Fruit fly (Drosophila melanogaster) whole organism, wandering third instar larva: ENCODE measurements around the gene CG15431.

Experiments
- Abd-B ChIP-seq: fragments of >200 bp; optimal IDR thresholded peaks from 2 replicates; lab custom pipeline; 2017; ENCODE audit warnings: missing biosample characterization, missing genetic modification characterization
- CG32264 ChIP-seq: fragments of 200-800 bp; sonication (Bioruptor generic); optimal IDR thresholded peaks from 2 replicates; lab custom pipeline; 2016; ENCODE audit warnings: missing biosample characterization, missing genetic modification characterization
- CG9705 ChIP-seq: fragments of 200-800 bp; sonication (Bioruptor generic); optimal IDR thresholded peaks from 2 replicates; lab custom pipeline; 2018; ENCODE audit warnings: missing biosample characterization, mild to moderate bottlenecking, missing genetic modification characterization
- CrebA ChIP-seq: fragments of 200-800 bp; sonication (Bioruptor generic); optimal IDR thresholded peaks from 2 replicates; lab custom pipeline; 2016; ENCODE audit warnings: missing biosample characterization, mild to moderate bottlenecking, missing genetic modification characterization, borderline replicate concordance
- Dfd ChIP-seq: fragments of >200 bp; optimal IDR thresholded peaks from 2 replicates; lab custom pipeline; 2017; ENCODE audit warnings: missing biosample characterization, missing genetic modification characterization
- Dif ChIP-seq: fragments of 200-275, 200-300 bp; sonication (Bioruptor generic); optimal IDR thresholded peaks from 2 replicates; lab custom pipeline; 2018; ENCODE audit warnings: missing biosample characterization, missing genetic modification characterization; ENCODE audit not compliant: partially characterized antibody
- GATAd ChIP-seq: sonication (Bioruptor generic); optimal IDR thresholded peaks from 2 replicates; lab custom pipeline; 2016; ENCODE audit warnings: missing biosample characterization, missing genetic modification characterization
- HLH106 ChIP-seq: fragments of 200-800 bp; optimal IDR thresholded peaks from 3 replicates; lab custom pipeline; 2019; ENCODE audit warnings: missing biosample characterization, mild to moderate bottlenecking, missing genetic modification characterization, moderate library complexity
- Hnf4 ChIP-seq: fragments of 200-800 bp; sonication (Bioruptor generic); optimal IDR thresholded peaks from 2 replicates; lab custom pipeline; 2016; ENCODE audit warnings: missing biosample characterization, mild to moderate bottlenecking, missing genetic modification characterization
- Hr78 ChIP-seq: fragments of >200 bp; optimal IDR thresholded peaks from 2 replicates; lab custom pipeline; 2017; ENCODE audit warnings: missing biosample characterization, missing genetic modification characterization
- Hr83 ChIP-seq: fragments of 200-300 bp; sonication (Bioruptor generic); optimal IDR thresholded peaks from 2 replicates; lab custom pipeline; 2016; ENCODE audit warnings: missing biosample characterization, mild to moderate bottlenecking, missing genetic modification characterization, moderate library complexity; ENCODE audit not compliant: poor library complexity, severe bottlenecking
- Jra ChIP-seq: sonication (Bioruptor generic); optimal IDR thresholded peaks from 2 replicates; lab custom pipeline; 2016; ENCODE audit warnings: missing biosample characterization, missing genetic modification characterization
- Mio ChIP-seq: sonication (Bioruptor generic); optimal IDR thresholded peaks from 2 replicates; lab custom pipeline; 2016; ENCODE audit warnings: missing biosample characterization, missing genetic modification characterization
- Myc ChIP-seq: fragments of >200 bp; optimal IDR thresholded peaks from 2 replicates; lab custom pipeline; 2017
- N ChIP-seq: fragments of >200 bp; optimal IDR thresholded peaks from 2 replicates; lab custom pipeline; 2018; ENCODE audit warnings: missing biosample characterization, missing external identifiers, missing genetic modification characterization
- OdsH ChIP-seq: fragments of 200-800 bp; sonication (Bioruptor generic); optimal IDR thresholded peaks from 2 replicates; lab custom pipeline; 2016; ENCODE audit warnings: missing biosample characterization, mild to moderate bottlenecking, missing genetic modification characterization
- Rel ChIP-seq, 2 experiments: fragments of 200-800 bp; sonication (Bioruptor generic) in 1 of 2; optimal IDR thresholded peaks; 2 replicates in 1 of 2; 3 replicates in 1 of 2; lab custom pipeline; 2016 to 2019; ENCODE audit warnings: mild to moderate bottlenecking in 2 of 2, missing biosample characterization in 2 of 2, missing genetic modification characterization in 2 of 2, moderate library complexity in 1 of 2
- Sp1 ChIP-seq: fragments of 200-800 bp; sonication (Bioruptor generic); optimal IDR thresholded peaks from 3 replicates; lab custom pipeline; 2019; ENCODE audit warnings: missing biosample characterization, mild to moderate bottlenecking, missing genetic modification characterization, moderate library complexity
- Vsx2 ChIP-seq: fragments of 200-300, 225-300 bp; sonication (Bioruptor generic); optimal IDR thresholded peaks from 2 replicates; lab custom pipeline; 2018; ENCODE audit warnings: missing biosample characterization, missing genetic modification characterization; ENCODE audit not compliant: partially characterized antibody
- br ChIP-seq: fragments of 200-800 bp; sonication (Bioruptor generic); optimal IDR thresholded peaks from 2 replicates; lab custom pipeline; 2016; ENCODE audit warnings: missing biosample characterization, missing genetic modification characterization
- brk ChIP-seq: fragments of 200-800 bp; sonication (Bioruptor generic); optimal IDR thresholded peaks from 2 replicates; lab custom pipeline; 2016; ENCODE audit warnings: missing biosample characterization, mild to moderate bottlenecking, missing genetic modification characterization
- dmrt93B ChIP-seq: fragments of 200-800 bp; sonication (Bioruptor generic); optimal IDR thresholded peaks from 2 replicates; lab custom pipeline; 2018; ENCODE audit warnings: missing biosample characterization, mild to moderate bottlenecking, missing genetic modification characterization
- dsf ChIP-seq: sonication (Bioruptor generic); optimal IDR thresholded peaks from 2 replicates; lab custom pipeline; 2016; ENCODE audit warnings: missing biosample characterization, missing genetic modification characterization, borderline replicate concordance
- ey ChIP-seq: fragments of 200-800 bp; sonication (Bioruptor generic); optimal IDR thresholded peaks from 2 replicates; lab custom pipeline; 2016; ENCODE audit warnings: missing biosample characterization, missing genetic modification characterization
- foxo ChIP-seq, 2 experiments: fragments of 200-800 bp; sonication (Bioruptor generic); optimal IDR thresholded peaks; 2 replicates in 1 of 2; 3 replicates in 1 of 2; lab custom pipeline; 2016 to 2017; ENCODE audit warnings: missing biosample characterization in 2 of 2, missing genetic modification characterization in 2 of 2
- fru ChIP-seq: fragments of 200-800 bp; sonication (Bioruptor generic); optimal IDR thresholded peaks from 3 replicates; lab custom pipeline; 2016; ENCODE audit warnings: missing biosample characterization, mild to moderate bottlenecking, missing genetic modification characterization
- h ChIP-seq: fragments of 200-800 bp; sonication (Bioruptor generic); optimal IDR thresholded peaks from 3 replicates; lab custom pipeline; 2016; ENCODE audit warnings: missing biosample characterization, mild to moderate bottlenecking, missing genetic modification characterization
- jim ChIP-seq: fragments of 175-275, 200-325 bp; sonication (Bioruptor generic); optimal IDR thresholded peaks from 2 replicates; lab custom pipeline; 2016; ENCODE audit warnings: missing biosample characterization, mild to moderate bottlenecking, missing genetic modification characterization
- lola ChIP-seq: fragments of >200 bp; optimal IDR thresholded peaks from 2 replicates; lab custom pipeline; 2017; ENCODE audit warnings: missing biosample characterization, missing genetic modification characterization
- pan ChIP-seq: fragments of >200 bp; optimal IDR thresholded peaks from 2 replicates; lab custom pipeline; 2017
- psq ChIP-seq: fragments of 200-800 bp; sonication (Bioruptor generic); optimal IDR thresholded peaks from 3 replicates; lab custom pipeline; 2017; ENCODE audit warnings: missing biosample characterization, mild to moderate bottlenecking, missing genetic modification characterization, moderate library complexity
- rgr ChIP-seq: fragments of 200-800 bp; sonication (Bioruptor generic); optimal IDR thresholded peaks from 3 replicates; lab custom pipeline; 2016; ENCODE audit warnings: missing biosample characterization, mild to moderate bottlenecking, missing genetic modification characterization
- sage ChIP-seq: fragments of 200-800 bp; sonication (Bioruptor generic); optimal IDR thresholded peaks from 2 replicates; lab custom pipeline; 2016; ENCODE audit warnings: missing biosample characterization, mild to moderate bottlenecking, missing genetic modification characterization
- sv ChIP-seq: fragments of 200-800 bp; sonication (Bioruptor generic); optimal IDR thresholded peaks from 3 replicates; lab custom pipeline; 2016; ENCODE audit warnings: missing biosample characterization, missing genetic modification characterization
- tai ChIP-seq: sonication (Bioruptor generic); optimal IDR thresholded peaks from 2 replicates; lab custom pipeline; 2016; ENCODE audit warnings: missing biosample characterization, missing genetic modification characterization
- usp ChIP-seq: fragments of >200 bp; optimal IDR thresholded peaks from 2 replicates; lab custom pipeline; 2017; ENCODE audit warnings: missing biosample characterization, missing genetic modification characterization
- woc ChIP-seq: sonication (Bioruptor generic); optimal IDR thresholded peaks from 2 replicates; lab custom pipeline; 2016; ENCODE audit warnings: missing biosample characterization, mild to moderate bottlenecking, missing genetic modification characterization

The CG15431 gene

dm6 chr2L:4403013-4403604 is 38.0 kb downstream of the CG15431 start, which contains the start of gene Dim1:
TSS of gene Dim1 (plus strand) at chr2L:4403251.
- TF ChIP-seq Hr78 (GFP tag; lab: Kevin White, UChicago): no peak
- TF ChIP-seq CrebA (GFP tag; lab: Kevin White, UChicago): no peak
- TF ChIP-seq brk (GFP tag; lab: Kevin White, UChicago): no peak
- no peak for TF ChIP-seq GATAd
- TF ChIP-seq dsf (GFP tag; lab: Kevin White, UChicago): no peak
- no peak for TF ChIP-seq Rel (GFP tag; optimal IDR thresholded peaks at IDR 0.05; lab: Kevin White, UChicago)
- TF ChIP-seq Rel (tag; optimal IDR thresholded peaks at IDR 0.05; lab: Kevin White, UChicago): peak; percentile 84
- TF ChIP-seq Hnf4 (GFP tag; lab: Kevin White, UChicago): no peak
- TF ChIP-seq h: no peak
- TF ChIP-seq br: no peak
- no peak for TF ChIP-seq tai
- peak; percentile 35 for TF ChIP-seq CG9705 (GFP tag; lab: Kevin White, UChicago)
- TF ChIP-seq Sp1 (GFP tag; lab: Kevin White, UChicago): no peak
- TF ChIP-seq Hr83: peak; percentile 35
- TF ChIP-seq Mio (GFP tag; lab: Kevin White, UChicago): no peak
- TF ChIP-seq OdsH (GFP tag; lab: Kevin White, UChicago): no peak
- TF ChIP-seq woc (GFP tag; lab: Kevin White, UChicago): no peak
- no peak for TF ChIP-seq pan (lab: Kevin White, UChicago)
- TF ChIP-seq rgr (GFP tag; lab: Kevin White, UChicago): no peak
- TF ChIP-seq Myc (lab: Kevin White, UChicago): no peak
- no peak for TF ChIP-seq Vsx2
- no peak for TF ChIP-seq foxo (GFP tag; optimal IDR thresholded peaks at IDR 0.05; lab: Kevin White, UChicago)

dm6 chr2L:4400653-4401052 is 40.4 kb downstream of the CG15431 start, which contains the start of gene CG33003:
TSS of gene CG33003 (plus strand) at chr2L:4400953.
- no peak for TF ChIP-seq Hr78 (GFP tag; lab: Kevin White, UChicago)
- TF ChIP-seq CrebA (GFP tag; lab: Kevin White, UChicago): no peak
- no peak for TF ChIP-seq fru (GFP tag; lab: Kevin White, UChicago)
- no peak for TF ChIP-seq h
- TF ChIP-seq HLH106 (tag; lab: Kevin White, UChicago): no peak
- TF ChIP-seq Jra (GFP tag; lab: Kevin White, UChicago): no peak
- TF ChIP-seq ey (GFP tag; lab: Kevin White, UChicago): no peak
- no peak for TF ChIP-seq sage (GFP tag; lab: Kevin White, UChicago)
- no peak for TF ChIP-seq rgr (GFP tag; lab: Kevin White, UChicago)
- TF ChIP-seq jim: no peak
- TF ChIP-seq OdsH (GFP tag; lab: Kevin White, UChicago): no peak
- no peak for TF ChIP-seq N (GFP tag; lab: Kevin White, UChicago)
- no peak for TF ChIP-seq sv (GFP tag; lab: Kevin White, UChicago)
- TF ChIP-seq Rel (GFP tag; optimal IDR thresholded peaks at IDR 0.05; lab: Kevin White, UChicago): no peak
- TF ChIP-seq Rel (tag; optimal IDR thresholded peaks at IDR 0.05; lab: Kevin White, UChicago): no peak
- TF ChIP-seq brk (GFP tag; lab: Kevin White, UChicago): no peak
- TF ChIP-seq dsf (GFP tag; lab: Kevin White, UChicago): no peak
- no peak for TF ChIP-seq Vsx2

- TF ChIP-seq sage (GFP tag; lab: Kevin White, UChicago) (no peak), usp (GFP tag; lab: Kevin White, UChicago) (no peak), Hr83 (no peak), fru (GFP tag; lab: Kevin White, UChicago) (no peak), jim (no peak), CrebA (GFP tag; lab: Kevin White, UChicago) (no peak), HLH106 (tag; lab: Kevin White, UChicago) (peak; percentile 52), foxo (GFP tag; optimal IDR thresholded peaks at IDR 0.05; lab: Kevin White, UChicago) (no peak), OdsH (GFP tag; lab: Kevin White, UChicago) (peak; percentile 30), Abd-B (GFP tag; lab: Kevin White, UChicago) (no peak), h (no peak), Myc (lab: Kevin White, UChicago) (peak; percentile 71), Dif (GFP tag; lab: Kevin White, UChicago) (no peak), pan (lab: Kevin White, UChicago) (no peak), tai (no peak), lola (GFP tag; lab: Kevin White, UChicago) (no peak), N (GFP tag; lab: Kevin White, UChicago) (no peak), Hr78 (GFP tag; lab: Kevin White, UChicago) (no peak), Rel (GFP tag; optimal IDR thresholded peaks at IDR 0.05; lab: Kevin White, UChicago) (no peak), Rel (tag; optimal IDR thresholded peaks at IDR 0.05; lab: Kevin White, UChicago) (no peak), Dfd (no peak), br (no peak), dmrt93B (GFP tag; lab: Kevin White, UChicago) (no peak), ey (GFP tag; lab: Kevin White, UChicago) (no peak), CG9705 (GFP tag; lab: Kevin White, UChicago) (peak; percentile 4), brk (GFP tag; lab: Kevin White, UChicago) (no peak), Jra (GFP tag; lab: Kevin White, UChicago) (no peak), Sp1 (GFP tag; lab: Kevin White, UChicago) (no peak), Mio (GFP tag; lab: Kevin White, UChicago) (no peak), CG32264 (GFP tag; lab: Kevin White, UChicago) (no peak), Hnf4 (GFP tag; lab: Kevin White, UChicago) (no peak), dsf (GFP tag; lab: Kevin White, UChicago) (no peak), woc (GFP tag; lab: Kevin White, UChicago) (no peak), GATAd (no peak), rgr (GFP tag; lab: Kevin White, UChicago) (no peak), Vsx2 (no peak), sv (GFP tag; lab: Kevin White, UChicago) (peak; percentile 20), psq (peak; percentile 29)
These were observed 47.1 kb downstream of the CG15431 start, which contains the start of gene CG3652 for dm6 chr2L:4393842-4394421. TSS of gene CG3652 (minus strand) at chr2L:4393876.
